Worm (Caenorhabditis elegans): ENCODE results near the gene igcm-4.
"Not testable (repeated sequence)": the region's sequence is repeated elsewhere in the genome, so short reads cannot be mapped to it uniquely, and the experiment has no call there.

DNA sequence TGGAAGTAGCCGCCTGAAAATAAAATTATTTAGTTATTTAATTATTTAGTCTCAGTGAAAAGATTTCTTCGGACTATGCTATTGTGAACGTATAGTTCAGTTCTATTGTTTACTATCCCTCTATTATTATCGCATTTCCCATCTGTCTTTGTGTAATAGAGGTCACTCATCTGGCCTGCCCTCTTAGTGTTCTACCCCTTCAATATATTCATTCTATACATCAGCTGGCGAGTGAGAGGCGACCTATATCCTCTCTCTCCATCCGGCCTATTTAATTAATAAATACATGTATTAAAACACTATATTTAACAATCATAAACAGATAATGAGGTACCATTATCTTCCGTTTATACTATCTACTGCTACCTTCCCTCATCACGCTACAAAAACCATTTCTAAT is 50.1 kb downstream of the igcm-4 start:
- TF ChIP-seq nhr-237, ztf-11, nhr-76 (tag; optimal IDR thresholded peaks at IDR 0.05): not testable (repeated sequence)
- TF ChIP-seq ces-1 (GFP tag; optimal IDR thresholded peaks at IDR 0.05): peak; percentile 38
